Worm (Caenorhabditis elegans): Measurements from ENCODE around the gene unc-7.
A peak's percentile ranks its signal among the peaks of the same experiment; 100 is the strongest.

unc-7 gene

ce11 chrX:15115748-15116147 lies 31.8 kb downstream of the unc-7 start:
- TF ChIP-seq fkh-10 (GFP tag; optimal IDR thresholded peaks at IDR 0.05) (no peak), sptf-1 (tag; optimal IDR thresholded peaks at IDR 0.05) (no peak), nhr-20 (tag; optimal IDR thresholded peaks at IDR 0.05) (no peak), swsn-7 (tag; optimal IDR thresholded peaks at IDR 0.05) (no peak), efl-3 (GFP tag; optimal IDR thresholded peaks at IDR 0.05) (no peak), ceh-90 (tag; optimal IDR thresholded peaks at IDR 0.05) (no peak), zip-4 (GFP tag; optimal IDR thresholded peaks at IDR 0.05) (no peak)

- TF ChIP-seq snpc-4 (tag; optimal IDR thresholded peaks at IDR 0.05) = peak; percentile 5
- no peak for TF ChIP-seq pag-3 (tag; optimal IDR thresholded peaks at IDR 0.05; ENCODE audit: borderline replicate concordance, insufficient read depth)
Observed at ce11 chrX:15112172-15112571, 35.4 kb downstream of the unc-7 start.

ce11 chrX:15107747-15108252 lies 39.7 kb downstream of the unc-7 start, which contains the start of gene mlt-9:
Gene mlt-9 (minus strand): TSS chrX:15107797.
- TF ChIP-seq aha-1 (tag; optimal IDR thresholded peaks at IDR 0.05) (no peak), blmp-1 (tag; optimal IDR thresholded peaks at IDR 0.05) (peak; percentile 54)

ce11 chrX:15104963-15105493 lies 42.5 kb downstream of the unc-7 start:
- TF ChIP-seq unc-130 (tag; optimal IDR thresholded peaks at IDR 0.05) (no peak), blmp-1 (tag; optimal IDR thresholded peaks at IDR 0.05) (peak; percentile 94)

ce11 chrX:15103481-15103880 lies 44.1 kb downstream of the unc-7 start:
- no peak for TF ChIP-seq nhr-76 (tag; optimal IDR thresholded peaks at IDR 0.05)
- TF ChIP-seq isw-1 (GFP tag; IDR thresholded peaks at IDR 0.05) = no peak
- no peak for TF ChIP-seq skn-1 (tag; optimal IDR thresholded peaks at IDR 0.05)
- TF ChIP-seq nhr-20 (tag; optimal IDR thresholded peaks at IDR 0.05) = no peak

ce11 chrX:15100369-15100963 lies 47.1 kb downstream of the unc-7 start, which contains the start of gene dhhc-1:
Gene dhhc-1 (minus strand): TSS chrX:15100419.
- TF ChIP-seq rnt-1 (tag; optimal IDR thresholded peaks at IDR 0.05) (peak; percentile 28), jun-1 (tag; optimal IDR thresholded peaks at IDR 0.05) (no peak), unc-130 (tag; optimal IDR thresholded peaks at IDR 0.05) (no peak), xbp-1 (tag; optimal IDR thresholded peaks at IDR 0.05) (peak; percentile 24), lsy-2 (tag; optimal IDR thresholded peaks at IDR 0.05) (peak in 1 of 2 experiments; percentile 15), fkh-10 (GFP tag; optimal IDR thresholded peaks at IDR 0.05) (no peak), sup-37 (GFP tag; optimal IDR thresholded peaks at IDR 0.05) (no peak), nhr-71 (tag; optimal IDR thresholded peaks at IDR 0.05) (peak; percentile 60), efl-3 (GFP tag; optimal IDR thresholded peaks at IDR 0.05) (no peak), efl-1 (optimal IDR thresholded peaks at IDR 0.05) (peak in 1 of 2 experiments; percentile 30), efl-1 (GFP tag; optimal IDR thresholded peaks at IDR 0.05 in 1 of 2) (no peak), irx-1 (tag; optimal IDR thresholded peaks at IDR 0.05) (no peak), snpc-4 (tag; optimal IDR thresholded peaks at IDR 0.05) (no peak), mdl-1 (tag; optimal IDR thresholded peaks at IDR 0.05) (peak in 1 of 2 experiments; percentile 24), snu-23 (GFP tag; optimal IDR thresholded peaks at IDR 0.05) (peak; percentile 68), nhr-19 (GFP tag; conservative IDR thresholded peaks at IDR 0.05) (peak; percentile 35; the same call in 1 of the 2 replicates), lin-35 (GFP tag; optimal IDR thresholded peaks at IDR 0.05) (peak; percentile 16 to 24), tlp-1 (tag; optimal IDR thresholded peaks at IDR 0.05) (no peak), fkh-8 (tag; optimal IDR thresholded peaks at IDR 0.05) (no peak), dpl-1 (GFP tag; optimal IDR thresholded peaks at IDR 0.05) (peak in 1 of 3 experiments; percentile 6), ztf-4 (tag; optimal IDR thresholded peaks at IDR 0.05) (no peak), nhr-237 (tag; optimal IDR thresholded peaks at IDR 0.05) (no peak), blmp-1 (tag; optimal IDR thresholded peaks at IDR 0.05) (peak; percentile 42), lin-14 (GFP tag; optimal IDR thresholded peaks at IDR 0.05) (peak; percentile 84), lir-3 (tag; optimal IDR thresholded peaks at IDR 0.05; ENCODE audit: poor library complexity) (no peak), C34B4.2 (tag; optimal IDR thresholded peaks at IDR 0.05) (no peak), lin-39 (tag; optimal IDR thresholded peaks at IDR 0.05) (peak; percentile 25), ceh-82 (tag; optimal IDR thresholded peaks at IDR 0.05) (peak; percentile 19 to 60 (median 28)), unc-98 (GFP tag; IDR thresholded peaks at IDR 0.05) (no peak), nhr-47 (tag; optimal IDR thresholded peaks at IDR 0.05) (peak; percentile 29), swsn-7 (tag; optimal IDR thresholded peaks at IDR 0.05) (peak; percentile 50), tbx-2 (tag; optimal IDR thresholded peaks at IDR 0.05) (peak; percentile 31)
